Fruit fly (Drosophila melanogaster) S2 (cell line): Measurements from ENCODE around the gene PrBP.

Experiments
- CG8478 ChIP-seq: fragments of >200 bp; optimal IDR thresholded peaks from 2 replicates; lab custom pipeline; 2018
- CTCF ChIP-seq, 2 experiments: fragments of >200 bp; optimal IDR thresholded peaks; 2 replicates each; lab custom pipeline; 2018

dm6 chr2L:8699895-8700314, 14.2 kb upstream of the PrBP start:
- TF ChIP-seq CTCF (optimal IDR thresholded peaks at IDR 0.05; lab: Kevin White, UChicago) (no peak), CG8478 (no peak)
